Fruit fly (Drosophila melanogaster) whole organism, embryonic: ENCODE results near the gene CG6724.

Source experiments
- Blimp-1 ChIP-seq: fragments of 200-800 bp; sonication (Bioruptor generic); optimal IDR thresholded peaks from 3 replicates; lab custom pipeline; 2018; ENCODE audit warnings: missing biosample characterization, missing genetic modification characterization, mild to moderate bottlenecking, moderate library complexity, missing genetic modification reagents
- BtbVII ChIP-seq: fragments of 200-800 bp; sonication (Bioruptor generic); optimal IDR thresholded peaks from 3 replicates; lab custom pipeline; 2017; ENCODE audit warnings: missing biosample characterization, mild to moderate bottlenecking, missing genetic modification characterization
- CG11085 ChIP-seq: fragments of 200-800 bp; sonication (Bioruptor generic); IDR thresholded peaks from 2 replicates; pipeline ENCODE4 v1.3.6; 2022; ENCODE audit warnings: missing biosample characterization, missing genetic modification characterization
- CG11504 ChIP-seq: fragments of 200-800 bp; sonication (Bioruptor generic); optimal IDR thresholded peaks from 3 replicates; lab custom pipeline; 2019; ENCODE audit warnings: missing biosample characterization, mild to moderate bottlenecking, missing genetic modification characterization, moderate library complexity
- CG11723 ChIP-seq: fragments of 200-800 bp; sonication (Bioruptor generic); optimal IDR thresholded peaks from 2 replicates; lab custom pipeline; 2017; ENCODE audit warnings: missing biosample characterization, mild to moderate bottlenecking, missing genetic modification characterization
- CG13287 ChIP-seq: fragments of 200-800 bp; sonication (Bioruptor generic); IDR thresholded peaks from 2 replicates; pipeline ENCODE4 v1.3.6; 2022; ENCODE audit warnings: missing biosample characterization, missing genetic modification characterization; ENCODE audit not compliant: partially characterized antibody
- CG16779 ChIP-seq: fragments of 200-800 bp; sonication (Bioruptor generic); IDR thresholded peaks from 2 replicates; pipeline ENCODE4 v1.3.6; 2022; ENCODE audit warnings: missing biosample characterization, missing genetic modification characterization
- CG17912 ChIP-seq: fragments of 200-800 bp; sonication (Bioruptor generic); optimal IDR thresholded peaks from 2 replicates; lab custom pipeline; 2018; ENCODE audit warnings: missing biosample characterization, mild to moderate bottlenecking, missing genetic modification characterization
- CG2116 ChIP-seq: fragments of 200-800 bp; sonication (Bioruptor generic); optimal IDR thresholded peaks from 3 replicates; lab custom pipeline; 2018; ENCODE audit warnings: missing biosample characterization, mild to moderate bottlenecking, missing genetic modification characterization
- CG30403 ChIP-seq: fragments of 200-800 bp; sonication (Bioruptor generic); optimal IDR thresholded peaks from 3 replicates; lab custom pipeline; 2016; ENCODE audit warnings: missing biosample characterization, missing genetic modification characterization
- CG31441 ChIP-seq: fragments of 200-800 bp; sonication (Bioruptor generic); IDR thresholded peaks from 2 replicates; pipeline ENCODE4 v1.3.6; 2022; ENCODE audit warnings: missing biosample characterization, missing genetic modification characterization
- CG8944 ChIP-seq: fragments of 200-800 bp; sonication (Bioruptor generic); optimal IDR thresholded peaks from 3 replicates; lab custom pipeline; 2016; ENCODE audit warnings: missing biosample characterization, missing genetic modification characterization
- CTCF ChIP-seq: fragments of 200-800 bp; sonication (Bioruptor generic); optimal IDR thresholded peaks from 2 replicates; lab custom pipeline; 2017; ENCODE audit warnings: missing biosample characterization, mild to moderate bottlenecking, missing genetic modification characterization, moderate library complexity
- HLH4C ChIP-seq: fragments of 200-800 bp; sonication (Bioruptor generic); IDR thresholded peaks from 3 replicates; pipeline ENCODE4 v1.3.6; 2022; ENCODE audit warnings: missing biosample characterization, missing genetic modification characterization; ENCODE audit not compliant: partially characterized antibody
- Hand ChIP-seq: fragments of 200-800 bp; sonication (Bioruptor generic); optimal IDR thresholded peaks from 2 replicates; lab custom pipeline; 2017; ENCODE audit warnings: mild to moderate bottlenecking, missing biosample characterization, missing genetic modification reagents, missing genetic modification characterization
- Hey ChIP-seq: fragments of 200-800 bp; sonication (Bioruptor generic); optimal IDR thresholded peaks from 3 replicates; lab custom pipeline; 2018; ENCODE audit warnings: missing biosample characterization, mild to moderate bottlenecking, missing genetic modification characterization
- Hr78 ChIP-seq, 2 experiments: fragments of 200-800 bp in 1 of 2; fragments of >200 bp in 1 of 2; sonication (Bioruptor generic) in 1 of 2; optimal IDR thresholded peaks; 2 replicates each; lab custom pipeline; 2017 to 2019; ENCODE audit warnings: missing biosample characterization in 2 of 2, missing genetic modification characterization in 2 of 2, mild to moderate bottlenecking in 1 of 2, moderate library complexity in 1 of 2
- Med ChIP-seq: fragments of 200-800 bp; sonication (Bioruptor generic); peaks from one replicate; lab custom pipeline; 2016; ENCODE audit warnings: missing biosample characterization, missing genetic modification characterization, mild to moderate bottlenecking, inconsistent platforms, moderate library complexity
- Nf-YB ChIP-seq: fragments of 200-800 bp; sonication (Bioruptor generic); optimal IDR thresholded peaks from 3 replicates; lab custom pipeline; 2019; ENCODE audit warnings: missing biosample characterization, mild to moderate bottlenecking, missing genetic modification characterization, moderate library complexity
- Rfx ChIP-seq: fragments of 200-800 bp; sonication (Bioruptor generic); IDR thresholded peaks from 2 replicates; pipeline ENCODE4 v1.3.6; 2022; ENCODE audit warnings: missing biosample characterization, missing genetic modification characterization
- Sry-β ChIP-seq: fragments of 200-800 bp; sonication (Bioruptor generic); optimal IDR thresholded peaks from 2 replicates; lab custom pipeline; 2018; ENCODE audit warnings: missing biosample characterization, mild to moderate bottlenecking, missing genetic modification characterization, moderate library complexity
- br ChIP-seq: fragments of >200 bp; optimal IDR thresholded peaks from 2 replicates; lab custom pipeline; 2017
- ci ChIP-seq: fragments of 200-800 bp; sonication (Bioruptor generic); IDR thresholded peaks from 3 replicates; pipeline ENCODE4 v1.3.6; 2022; ENCODE audit warnings: missing biosample characterization, missing genetic modification characterization
- crol ChIP-seq: fragments of 200-800 bp; sonication (Bioruptor generic); IDR thresholded peaks from 2 replicates; pipeline ENCODE4 v1.3.6; 2022; ENCODE audit warnings: missing biosample characterization, missing genetic modification characterization
- cwo ChIP-seq: fragments of 200-800 bp; sonication (Bioruptor generic); optimal IDR thresholded peaks from 3 replicates; lab custom pipeline; 2017; ENCODE audit warnings: missing biosample characterization, missing genetic modification characterization, mild to moderate bottlenecking, moderate library complexity, missing genetic modification reagents
- eve ChIP-seq, 2 experiments: fragments of >200 bp; optimal IDR thresholded peaks; 2 replicates each; lab custom pipeline; 2017; ENCODE audit warnings: missing biosample characterization in 2 of 2, missing genetic modification characterization in 2 of 2
- fu2 ChIP-seq: fragments of 200-800 bp; sonication (Bioruptor generic); optimal IDR thresholded peaks from 2 replicates; lab custom pipeline; 2016; ENCODE audit warnings: missing biosample characterization, missing genetic modification characterization
- ind ChIP-seq: fragments of 200-800 bp; sonication (Bioruptor generic); optimal IDR thresholded peaks from 3 replicates; lab custom pipeline; 2016; ENCODE audit warnings: missing biosample characterization, missing genetic modification characterization
- kni ChIP-seq: fragments of 200-800 bp; sonication (Bioruptor generic); optimal IDR thresholded peaks from 3 replicates; lab custom pipeline; 2017; ENCODE audit warnings: mild to moderate bottlenecking, missing biosample characterization, missing genetic modification reagents, missing genetic modification characterization
- luna ChIP-seq: fragments of 200-800 bp; sonication (Bioruptor generic); optimal IDR thresholded peaks from 2 replicates; lab custom pipeline; 2016; ENCODE audit warnings: missing biosample characterization, missing genetic modification characterization
- oc ChIP-seq: fragments of 200-800 bp; sonication (Bioruptor generic); optimal IDR thresholded peaks from 2 replicates; lab custom pipeline; 2018; ENCODE audit warnings: missing biosample characterization, mild to moderate bottlenecking, missing genetic modification characterization, moderate library complexity
- sc ChIP-seq, 3 experiments: fragments of >200 bp in 2 of 3; fragments of 200-800 bp in 1 of 3; sonication (Bioruptor generic) in 1 of 3; optimal IDR thresholded peaks; 2 replicates in 2 of 3; 3 replicates in 1 of 3; lab custom pipeline; 2017; ENCODE audit warnings: mild to moderate bottlenecking in 1 of 3, missing biosample characterization in 1 of 3, missing genetic modification characterization in 1 of 3, missing genetic modification reagents in 1 of 3
- scrt ChIP-seq: fragments of 200-800 bp; sonication (Bioruptor generic); optimal IDR thresholded peaks from 2 replicates; lab custom pipeline; 2018; ENCODE audit warnings: missing biosample characterization, mild to moderate bottlenecking, missing genetic modification characterization, moderate library complexity
- sd ChIP-seq: fragments of 200-800 bp; sonication (Bioruptor generic); optimal IDR thresholded peaks from 3 replicates; lab custom pipeline; 2018; ENCODE audit warnings: missing biosample characterization, mild to moderate bottlenecking, missing genetic modification characterization, moderate library complexity
- sens ChIP-seq: fragments of 200-800 bp; sonication (Bioruptor generic); peaks from one replicate; lab custom pipeline; 2016; ENCODE audit warnings: missing biosample characterization, missing genetic modification characterization
- sob ChIP-seq: fragments of 200-800 bp; sonication (Bioruptor generic); IDR thresholded peaks from 2 replicates; pipeline ENCODE4 v1.3.6; 2022; ENCODE audit warnings: missing biosample characterization, missing genetic modification characterization
- sqz ChIP-seq: fragments of 200-800 bp; sonication (Bioruptor generic); optimal IDR thresholded peaks from 3 replicates; lab custom pipeline; 2018; ENCODE audit warnings: missing biosample characterization, mild to moderate bottlenecking, missing genetic modification characterization
- stc ChIP-seq: fragments of 200-800 bp; sonication (Bioruptor generic); IDR thresholded peaks from 2 replicates; pipeline ENCODE4 v1.3.6; 2022; ENCODE audit warnings: missing biosample characterization, missing genetic modification characterization
- vvl ChIP-seq: fragments of 200-800 bp; sonication (Bioruptor generic); IDR thresholded peaks from 2 replicates; pipeline ENCODE4 v1.3.6; 2022; ENCODE audit warnings: missing biosample characterization, missing genetic modification characterization
- wor ChIP-seq: fragments of 200-800 bp; sonication (Bioruptor generic); IDR thresholded peaks from 2 replicates; pipeline ENCODE4 v1.3.6; 2022; ENCODE audit warnings: missing biosample characterization, missing genetic modification characterization

The CG6724 gene

DNA sequence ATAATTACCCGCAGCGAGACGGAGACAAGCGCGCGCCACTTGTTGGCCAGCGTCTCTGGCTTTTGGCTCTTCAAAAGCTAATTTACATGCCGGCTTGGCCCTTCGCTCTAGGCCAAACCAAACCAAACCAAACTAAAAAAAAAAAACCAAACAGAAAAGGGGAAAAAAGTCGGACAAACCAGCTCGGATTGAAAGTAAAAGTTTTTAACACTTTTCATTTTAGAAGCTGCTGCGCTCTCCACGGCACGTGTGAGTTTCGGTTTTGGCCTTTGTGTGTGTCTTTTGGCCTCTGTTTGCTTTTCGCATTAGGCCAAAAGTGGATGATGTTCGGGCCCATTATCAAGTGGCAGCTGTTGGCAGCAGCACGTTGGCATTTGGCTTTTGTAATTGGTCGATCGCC lies 11.5 kb upstream of the CG6724 start:
- TF ChIP-seq cwo (GFP tag; lab: Kevin White, UChicago) = peak; percentile 46
- peak; percentile 29; the same call in 1 of the 2 replicates for TF ChIP-seq vvl
- TF ChIP-seq sd (tag; lab: Kevin White, UChicago) = peak; percentile 28
- TF ChIP-seq Nf-YB (GFP tag; lab: Kevin White, UChicago) = peak; percentile 34
- TF ChIP-seq sens (GFP tag; lab: Kevin White, UChicago) = peak; percentile 27
- no peak for TF ChIP-seq Sry-β (GFP tag; lab: Kevin White, UChicago)
- peak; percentile 5 for TF ChIP-seq oc (tag; lab: Kevin White, UChicago)
- peak; percentile 99 for TF ChIP-seq Blimp-1 (GFP tag; lab: Kevin White, UChicago)
- no peak for TF ChIP-seq br
- 0 out of 2 replicates have a peak, but pooled peaks have one; percentile 13 for TF ChIP-seq sob (GFP tag; lab: Robert Waterston, UW)
- no peak for TF ChIP-seq Hand (GFP tag; lab: Kevin White, UChicago)
- TF ChIP-seq wor = no peak
- peak in 1 of 2 experiments; percentile 14 for TF ChIP-seq Hr78 (GFP tag; optimal IDR thresholded peaks at IDR 0.05; lab: Kevin White, UChicago)
- no peak for TF ChIP-seq CG11085
- TF ChIP-seq sqz (GFP tag; lab: Kevin White, UChicago) = peak; percentile 20

DNA sequence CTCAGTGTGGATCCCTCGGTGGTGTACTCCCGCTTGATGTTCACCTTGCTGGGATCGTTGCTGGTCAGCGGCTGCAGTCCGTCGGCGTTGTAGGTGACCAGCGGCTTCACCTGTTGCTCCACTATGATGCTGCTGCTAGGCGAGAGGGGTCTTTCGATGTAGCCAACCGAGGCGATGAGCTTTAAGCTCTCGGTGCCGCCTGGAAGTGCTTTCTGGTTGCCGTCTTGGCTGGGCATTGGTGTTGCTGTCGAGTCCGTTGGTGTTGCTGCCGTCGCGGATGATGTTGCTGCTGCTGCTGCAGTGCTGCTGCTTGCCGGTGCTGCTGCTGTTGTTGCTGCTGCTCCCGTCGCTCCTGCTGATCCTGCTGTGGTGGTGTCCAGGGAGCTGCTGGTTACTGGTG lies 4.3 kb upstream of the CG6724 start:
- TF ChIP-seq Rfx = peak; percentile 44; the same call in 1 of the 2 replicates
- TF ChIP-seq CG13287 = peak; percentile 30; the same call in 1 of the 2 replicates
- peak; percentile 42 for TF ChIP-seq CTCF (GFP tag; lab: Kevin White, UChicago)
- TF ChIP-seq CG16779 (GFP tag; lab: Robert Waterston, UW) = 0 out of 2 replicates have a peak, but pooled peaks have one; percentile 12
- TF ChIP-seq HLH4C (GFP tag; lab: Robert Waterston, UW) = no peak
- peak; percentile 98 for TF ChIP-seq CG11504 (tag; lab: Kevin White, UChicago)
- TF ChIP-seq Med = peak; percentile 72
- no peak for TF ChIP-seq CG11723 (GFP tag; lab: Kevin White, UChicago)
- peak; percentile 66 for TF ChIP-seq crol (GFP tag; lab: Robert Waterston, UW)
- peak; percentile 80 for TF ChIP-seq scrt (GFP tag; lab: Kevin White, UChicago)
- no peak for TF ChIP-seq eve (GFP tag; optimal IDR thresholded peaks at IDR 0.05; lab: Kevin White, UChicago)
- TF ChIP-seq ci (GFP tag; lab: Robert Waterston, UW) = 0 out of 3 replicates have a peak, but pooled peaks have one; percentile 17

DNA sequence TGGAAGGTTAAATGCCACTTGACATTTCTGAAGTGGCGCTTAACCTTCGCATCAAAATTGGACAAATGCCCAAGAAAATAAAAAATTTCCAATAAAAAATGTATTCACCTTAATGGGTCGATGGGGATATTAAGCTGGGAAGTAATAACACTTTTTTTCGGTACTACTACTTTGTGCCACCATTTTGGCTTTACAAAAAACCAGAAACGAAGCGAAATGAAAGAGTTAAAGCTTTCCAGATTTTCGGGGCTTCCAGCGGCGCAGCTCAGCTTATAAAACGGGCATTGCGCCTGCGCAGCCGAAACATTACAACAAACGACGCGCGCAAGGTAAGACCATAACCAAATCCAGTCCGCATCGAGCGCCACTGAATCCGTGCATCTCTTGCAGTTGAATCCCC lies 816 bp upstream of the CG6724 start, which contains the start of gene CG17127:
Gene CG17127, plus strand, starts transcription at position 301 of the 400 bp plus-strand sequence.
- TF ChIP-seq CG17912 (no peak), BtbVII (GFP tag; lab: Kevin White, UChicago) (no peak), stc (GFP tag; lab: Robert Waterston, UW) (no peak), kni (GFP tag; lab: Kevin White, UChicago) (no peak), fu2 (GFP tag; lab: Kevin White, UChicago) (no peak), CG8944 (no peak), sc (optimal IDR thresholded peaks at IDR 0.05; lab: Kevin White, UChicago) (no peak), sc (GFP tag; optimal IDR thresholded peaks at IDR 0.05; lab: Kevin White, UChicago) (no peak), ind (GFP tag; lab: Kevin White, UChicago) (no peak), CG2116 (GFP tag; lab: Kevin White, UChicago) (no peak), CG30403 (no peak), CG31441 (no peak), luna (GFP tag; lab: Kevin White, UChicago) (no peak), Hey (tag; lab: Kevin White, UChicago) (no peak)
